Worm (Caenorhabditis elegans): ENCODE results near the gene hst-6.

The hst-6 gene

DNA sequence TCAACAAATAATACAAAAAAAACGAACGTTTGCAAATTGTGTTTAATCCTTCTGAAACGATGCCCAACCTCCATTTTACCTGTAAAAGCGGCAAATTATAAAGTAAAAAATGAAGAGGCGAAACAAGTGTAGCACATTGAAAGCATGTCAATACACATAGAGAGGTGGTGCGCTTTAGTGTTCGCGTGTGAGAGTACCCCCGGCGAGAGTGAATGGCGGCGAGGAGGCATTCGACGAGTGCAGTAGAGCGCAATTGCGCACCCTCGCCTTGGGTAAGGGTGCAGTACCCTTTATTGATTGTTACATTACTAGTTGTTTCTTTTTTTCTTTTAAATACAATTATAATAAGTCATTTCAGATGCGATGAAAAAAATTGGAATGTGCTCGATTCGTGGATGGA lies at the start of gene hst-6 (continued):
- no peak for TF ChIP-seq hpl-2 (GFP tag; optimal IDR thresholded peaks at IDR 0.05)
- TF ChIP-seq nhr-77 (tag; optimal IDR thresholded peaks at IDR 0.05): no peak
- TF ChIP-seq fos-1 (tag; optimal IDR thresholded peaks at IDR 0.05): peak; percentile 28
- no peak for TF ChIP-seq ztf-4 (tag; optimal IDR thresholded peaks at IDR 0.05)
- no peak for TF ChIP-seq unc-98 (GFP tag; IDR thresholded peaks at IDR 0.05)
- TF ChIP-seq nhr-71 (tag; optimal IDR thresholded peaks at IDR 0.05): peak; percentile 67
- TF ChIP-seq xbp-1 (tag; optimal IDR thresholded peaks at IDR 0.05): peak; percentile 65
- TF ChIP-seq ceh-63 (GFP tag; optimal IDR thresholded peaks at IDR 0.05): no peak
- TF ChIP-seq nhr-85 (tag): peak; percentile 51
- TF ChIP-seq ceh-90 (tag; optimal IDR thresholded peaks at IDR 0.05): no peak
- no peak for TF ChIP-seq sptf-1 (tag; optimal IDR thresholded peaks at IDR 0.05)
- TF ChIP-seq ama-1 (optimal IDR thresholded peaks at IDR 0.05): no peak
- TF ChIP-seq C34B4.2 (tag; optimal IDR thresholded peaks at IDR 0.05): no peak
- no peak for TF ChIP-seq sox-4 (tag; optimal IDR thresholded peaks at IDR 0.05)
- TF ChIP-seq dsc-1 (tag; optimal IDR thresholded peaks at IDR 0.05): peak; percentile 40
- TF ChIP-seq sup-37 (GFP tag; optimal IDR thresholded peaks at IDR 0.05): no peak
- peak; percentile 56 for TF ChIP-seq rnt-1 (tag; optimal IDR thresholded peaks at IDR 0.05)
- TF ChIP-seq pqm-1 (tag; optimal IDR thresholded peaks at IDR 0.05): no peak
- no peak for TF ChIP-seq pax-3 (tag; optimal IDR thresholded peaks at IDR 0.05)
- no peak for TF ChIP-seq elt-2 (tag; optimal IDR thresholded peaks at IDR 0.05)
- TF ChIP-seq mdl-1 (tag; optimal IDR thresholded peaks at IDR 0.05): no peak
- TF ChIP-seq blmp-1 (tag; optimal IDR thresholded peaks at IDR 0.05): peak; percentile 53
- TF ChIP-seq vab-15 (tag; optimal IDR thresholded peaks at IDR 0.05): no peak
- TF ChIP-seq elt-3 (tag; optimal IDR thresholded peaks at IDR 0.05): no peak
- TF ChIP-seq jun-1 (tag; optimal IDR thresholded peaks at IDR 0.05): peak; percentile 20
- TF ChIP-seq mef-2 (tag; optimal IDR thresholded peaks at IDR 0.05): no peak
- TF ChIP-seq zag-1 (tag; optimal IDR thresholded peaks at IDR 0.05): no peak
- TF ChIP-seq efl-3 (GFP tag; optimal IDR thresholded peaks at IDR 0.05): no peak
- peak; percentile 47 for TF ChIP-seq unc-86 (tag; optimal IDR thresholded peaks at IDR 0.05)
- peak; percentile 54 for TF ChIP-seq tbx-2 (tag; optimal IDR thresholded peaks at IDR 0.05)
- TF ChIP-seq snu-23 (GFP tag; optimal IDR thresholded peaks at IDR 0.05): peak; percentile 69
- TF ChIP-seq lin-39 (tag; optimal IDR thresholded peaks at IDR 0.05): no peak

DNA sequence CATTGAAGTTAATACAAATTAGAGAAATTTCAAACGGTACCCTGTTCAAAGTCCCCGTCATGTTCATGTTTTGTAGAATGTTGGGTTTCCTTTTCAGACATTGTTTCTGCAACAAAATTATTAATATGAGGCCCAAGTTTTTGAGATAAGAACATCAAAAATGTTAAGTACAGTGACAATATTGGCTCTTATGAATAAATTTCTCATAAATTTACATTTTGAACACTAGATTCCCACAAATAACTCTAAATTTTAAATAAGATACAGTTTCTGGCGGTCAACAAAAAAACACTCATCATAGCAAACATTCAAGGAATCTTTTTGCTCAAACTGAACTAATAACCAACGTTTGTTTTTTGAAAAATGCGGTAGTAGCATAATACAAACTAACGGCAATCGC lies 49.1 kb upstream of the hst-6 start, which contains the start of gene H28G03.3:
TSS of gene H28G03.3 (minus strand) at position 101 of the 400 bp plus-strand sequence.
- TF ChIP-seq C34B4.2 (tag; optimal IDR thresholded peaks at IDR 0.05): no peak
- TF ChIP-seq mef-2 (tag; optimal IDR thresholded peaks at IDR 0.05): no peak
- TF ChIP-seq mab-9 (GFP tag; IDR thresholded peaks at IDR 0.05): no peak
- no peak for TF ChIP-seq nhr-85 (tag)
- no peak for TF ChIP-seq elt-2 (tag; optimal IDR thresholded peaks at IDR 0.05)

DNA sequence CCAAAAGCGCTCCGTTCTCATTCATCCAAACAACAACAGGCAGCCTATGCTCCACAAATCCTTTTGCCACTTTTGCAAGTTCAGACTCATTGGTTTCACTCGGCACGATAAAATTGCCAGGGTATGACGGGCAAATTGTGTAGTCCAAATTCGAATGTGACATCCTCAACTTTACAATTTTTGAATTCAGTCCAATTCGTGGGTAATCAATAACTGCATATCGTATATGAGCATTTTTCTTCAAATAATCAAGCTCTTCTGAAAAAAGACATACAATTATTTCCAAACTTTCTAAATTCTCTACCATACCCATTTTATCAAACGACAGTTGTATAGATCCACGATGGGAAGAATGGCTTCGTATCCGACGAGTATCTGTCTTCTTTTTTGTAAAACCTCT lies 37.1 kb upstream of the hst-6 start:
- TF ChIP-seq unc-62 (GFP tag; optimal IDR thresholded peaks at IDR 0.05) (no peak), swsn-7 (tag; optimal IDR thresholded peaks at IDR 0.05) (no peak), fkh-8 (tag; optimal IDR thresholded peaks at IDR 0.05) (no peak), rnt-1 (tag; optimal IDR thresholded peaks at IDR 0.05) (no peak), efl-1 (optimal IDR thresholded peaks at IDR 0.05) (no peak), efl-1 (GFP tag; optimal IDR thresholded peaks at IDR 0.05 in 1 of 2) (peak in 1 of 2 experiments; percentile 61), skn-1 (tag; optimal IDR thresholded peaks at IDR 0.05) (no peak), vab-15 (tag; optimal IDR thresholded peaks at IDR 0.05) (no peak), ceh-8 (GFP tag; optimal IDR thresholded peaks at IDR 0.05) (no peak)

Data from whole organism, L1 larva.